Worm (Caenorhabditis elegans) whole organism, L3 larva: ENCODE data around the gene F48B9.8.
A peak's percentile ranks its signal among the peaks of the same experiment; 100 is the strongest.

Experiments
- R02D3.7 ChIP-seq: fragments of 150-350 bp; optimal IDR thresholded peaks from 2 replicates; lab custom pipeline; 2014; ENCODE audit warnings: missing biosample characterization, missing genetic modification characterization
- ZK546.5 ChIP-seq: sonication (generic microtip); optimal IDR thresholded peaks from 2 replicates; lab custom pipeline; 2017; ENCODE audit warnings: missing biosample characterization, missing genetic modification characterization
- ama-1 ChIP-seq: fragments of 150-350 bp; optimal IDR thresholded peaks from 2 replicates; lab custom pipeline; 2018
- ceh-16 ChIP-seq: sonication (generic microtip); optimal IDR thresholded peaks from 2 replicates; lab custom pipeline; 2017; ENCODE audit warnings: missing biosample characterization, missing genetic modification characterization
- ceh-28 ChIP-seq: fragments of 150-350 bp; optimal IDR thresholded peaks from 2 replicates; lab custom pipeline; 2014; ENCODE audit warnings: missing biosample characterization, missing genetic modification reagents, missing genetic modification characterization
- ceh-82 ChIP-seq: fragments of 150-350 bp; optimal IDR thresholded peaks from 2 replicates; lab custom pipeline; 2014; ENCODE audit warnings: missing biosample characterization, missing genetic modification characterization
- daf-12 ChIP-seq: fragments of 150-350 bp; optimal IDR thresholded peaks from 2 replicates; lab custom pipeline; 2014; ENCODE audit warnings: missing biosample characterization, missing genetic modification reagents, missing genetic modification characterization
- egl-27 ChIP-seq: sonication (generic microtip); optimal IDR thresholded peaks from 4 replicates; lab custom pipeline; 2017; ENCODE audit warnings: missing biosample characterization, missing genetic modification reagents, missing genetic modification characterization
- elt-1 ChIP-seq: fragments of 150-350 bp; optimal IDR thresholded peaks from 2 replicates; lab custom pipeline; 2014; ENCODE audit warnings: missing biosample characterization, missing genetic modification characterization
- elt-2 ChIP-seq: sonication (generic microtip); optimal IDR thresholded peaks from 2 replicates; lab custom pipeline; 2016; ENCODE audit warnings: missing genetic modification reagents, mild to moderate bottlenecking, missing genetic modification characterization, missing compliant biosample characterization
- elt-3 ChIP-seq, 3 experiments: fragments of 150-350 bp in 1 of 3; sonication (generic microtip) in 2 of 3; optimal IDR thresholded peaks; 2 replicates in 2 of 3; 4 replicates in 1 of 3; lab custom pipeline; 2014 to 2017; ENCODE audit warnings: missing biosample characterization in 3 of 3, missing genetic modification characterization in 3 of 3
- fkh-2 ChIP-seq: fragments of 150-350 bp; optimal IDR thresholded peaks from 2 replicates; lab custom pipeline; 2014; ENCODE audit warnings: missing biosample characterization, missing genetic modification reagents, missing genetic modification characterization
- hmg-11 ChIP-seq: sonication (generic microtip); optimal IDR thresholded peaks from 2 replicates; lab custom pipeline; 2016; ENCODE audit warnings: missing genetic modification characterization, missing compliant biosample characterization
- jun-1 ChIP-seq: fragments of 150-350 bp; optimal IDR thresholded peaks from 2 replicates; lab custom pipeline; 2014; ENCODE audit warnings: missing biosample characterization, missing genetic modification reagents, missing genetic modification characterization
- lin-15B ChIP-seq: fragments of 150-350 bp; optimal IDR thresholded peaks from 2 replicates; lab custom pipeline; 2014; ENCODE audit warnings: missing biosample characterization, missing genetic modification characterization
- lin-39 ChIP-seq: fragments of 150-350 bp; optimal IDR thresholded peaks from 2 replicates; lab custom pipeline; 2018; ENCODE audit warnings: missing biosample characterization, missing genetic modification reagents, missing genetic modification characterization
- lsy-12 ChIP-seq: sonication (generic microtip); optimal IDR thresholded peaks from 2 replicates; lab custom pipeline; 2016; ENCODE audit warnings: mild to moderate bottlenecking, missing genetic modification characterization, missing compliant biosample characterization
- mml-1 ChIP-seq: fragments of 150-350 bp; sonication (generic microtip); optimal IDR thresholded peaks from 3 replicates; lab custom pipeline; 2014; ENCODE audit warnings: missing biosample characterization, missing genetic modification characterization
- nhr-11 ChIP-seq: fragments of 150-350 bp; optimal IDR thresholded peaks from 2 replicates; lab custom pipeline; 2014; ENCODE audit warnings: missing biosample characterization, missing genetic modification characterization
- nhr-12 ChIP-seq: fragments of 150-350 bp; optimal IDR thresholded peaks from 2 replicates; lab custom pipeline; 2014; ENCODE audit warnings: missing biosample characterization, missing genetic modification characterization
- nhr-23 ChIP-seq: fragments of 150-350 bp; optimal IDR thresholded peaks from 2 replicates; lab custom pipeline; 2014; ENCODE audit warnings: missing biosample characterization, missing genetic modification reagents, missing genetic modification characterization
- nhr-237 ChIP-seq: fragments of 150-350 bp; optimal IDR thresholded peaks from 2 replicates; lab custom pipeline; 2014; ENCODE audit warnings: missing biosample characterization, missing genetic modification characterization
- nhr-25 ChIP-seq: sonication (generic microtip); optimal IDR thresholded peaks from 2 replicates; lab custom pipeline; 2017; ENCODE audit warnings: missing biosample characterization, missing genetic modification characterization
- nhr-28 ChIP-seq: fragments of 150-350 bp; optimal IDR thresholded peaks from 2 replicates; lab custom pipeline; 2014; ENCODE audit warnings: missing biosample characterization, missing genetic modification characterization
- nhr-43 ChIP-seq: sonication (generic microtip); optimal IDR thresholded peaks from 2 replicates; lab custom pipeline; 2016; ENCODE audit warnings: mild to moderate bottlenecking, missing genetic modification characterization, missing compliant biosample characterization; ENCODE audit not compliant: poor library complexity, severe bottlenecking
- nhr-67 ChIP-seq: fragments of 150-350 bp; optimal IDR thresholded peaks from 2 replicates; lab custom pipeline; 2014; ENCODE audit warnings: missing biosample characterization, missing genetic modification characterization
- nhr-77 ChIP-seq: fragments of 150-350 bp; optimal IDR thresholded peaks from 2 replicates; lab custom pipeline; 2014; ENCODE audit warnings: missing biosample characterization, missing genetic modification characterization
- pha-4 ChIP-seq: fragments of 150-350 bp; optimal IDR thresholded peaks from 2 replicates; lab custom pipeline; 2014; ENCODE audit warnings: missing biosample characterization, missing genetic modification reagents, missing genetic modification characterization
- sea-2 ChIP-seq: fragments of 150-350 bp; sonication (generic microtip); optimal IDR thresholded peaks from 4 replicates; lab custom pipeline; 2014; ENCODE audit warnings: missing biosample characterization, missing genetic modification reagents, missing genetic modification characterization
- skn-1 ChIP-seq: fragments of 150-350 bp; optimal IDR thresholded peaks from 2 replicates; lab custom pipeline; 2014; ENCODE audit warnings: missing biosample characterization, missing genetic modification characterization
- snpc-4 ChIP-seq: fragments of 150-350 bp; optimal IDR thresholded peaks from 2 replicates; lab custom pipeline; 2014; ENCODE audit warnings: missing biosample characterization, missing genetic modification characterization
- tbx-2 ChIP-seq: sonication (generic microtip); optimal IDR thresholded peaks from 2 replicates; lab custom pipeline; 2016; ENCODE audit warnings: mild to moderate bottlenecking, missing genetic modification characterization, missing compliant biosample characterization
- unc-39 ChIP-seq: sonication (generic microtip); optimal IDR thresholded peaks from 4 replicates; lab custom pipeline; 2017; ENCODE audit warnings: missing biosample characterization, missing genetic modification characterization
- unc-62 ChIP-seq: fragments of 150-350 bp; sonication (generic microtip); optimal IDR thresholded peaks from 4 replicates; lab custom pipeline; 2014; ENCODE audit warnings: missing biosample characterization, missing genetic modification reagents, missing genetic modification characterization
- zag-1 ChIP-seq: fragments of 150-350 bp; optimal IDR thresholded peaks from 2 replicates; lab custom pipeline; 2014; ENCODE audit warnings: missing biosample characterization, missing genetic modification characterization
- ztf-4 ChIP-seq: fragments of 150-350 bp; optimal IDR thresholded peaks from 2 replicates; lab custom pipeline; 2014; ENCODE audit warnings: missing biosample characterization, missing genetic modification characterization

F48B9.8 gene

DNA sequence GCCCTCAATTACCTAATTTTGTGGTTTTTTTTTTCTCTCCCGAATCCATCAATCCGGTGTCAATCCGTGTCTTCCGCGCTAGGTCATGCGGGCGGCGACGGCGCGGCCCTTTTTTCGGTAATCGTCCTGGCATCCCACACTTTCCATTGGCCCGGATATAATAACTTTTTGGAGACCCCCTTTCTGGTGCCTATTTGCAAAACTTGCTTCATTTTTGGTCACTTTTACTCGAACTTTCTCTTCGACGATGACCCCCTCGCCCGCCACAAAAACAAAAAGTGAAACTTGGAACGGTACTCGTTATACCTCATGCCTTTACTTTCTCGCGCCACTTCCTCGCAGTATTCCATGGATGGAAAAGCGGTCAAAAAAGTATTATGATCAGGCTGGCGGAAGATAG is 38.2 kb upstream of the F48B9.8 start:
- TF ChIP-seq lin-39 (tag; lab: Kevin White, UChicago) (no peak), nhr-23 (peak; percentile 77), mml-1 (tag; lab: Kevin White, UChicago) (no peak), hmg-11 (tag; lab: Kevin White, UChicago) (no peak), ceh-16 (tag; lab: Kevin White, UChicago) (no peak), lsy-12 (no peak)

DNA sequence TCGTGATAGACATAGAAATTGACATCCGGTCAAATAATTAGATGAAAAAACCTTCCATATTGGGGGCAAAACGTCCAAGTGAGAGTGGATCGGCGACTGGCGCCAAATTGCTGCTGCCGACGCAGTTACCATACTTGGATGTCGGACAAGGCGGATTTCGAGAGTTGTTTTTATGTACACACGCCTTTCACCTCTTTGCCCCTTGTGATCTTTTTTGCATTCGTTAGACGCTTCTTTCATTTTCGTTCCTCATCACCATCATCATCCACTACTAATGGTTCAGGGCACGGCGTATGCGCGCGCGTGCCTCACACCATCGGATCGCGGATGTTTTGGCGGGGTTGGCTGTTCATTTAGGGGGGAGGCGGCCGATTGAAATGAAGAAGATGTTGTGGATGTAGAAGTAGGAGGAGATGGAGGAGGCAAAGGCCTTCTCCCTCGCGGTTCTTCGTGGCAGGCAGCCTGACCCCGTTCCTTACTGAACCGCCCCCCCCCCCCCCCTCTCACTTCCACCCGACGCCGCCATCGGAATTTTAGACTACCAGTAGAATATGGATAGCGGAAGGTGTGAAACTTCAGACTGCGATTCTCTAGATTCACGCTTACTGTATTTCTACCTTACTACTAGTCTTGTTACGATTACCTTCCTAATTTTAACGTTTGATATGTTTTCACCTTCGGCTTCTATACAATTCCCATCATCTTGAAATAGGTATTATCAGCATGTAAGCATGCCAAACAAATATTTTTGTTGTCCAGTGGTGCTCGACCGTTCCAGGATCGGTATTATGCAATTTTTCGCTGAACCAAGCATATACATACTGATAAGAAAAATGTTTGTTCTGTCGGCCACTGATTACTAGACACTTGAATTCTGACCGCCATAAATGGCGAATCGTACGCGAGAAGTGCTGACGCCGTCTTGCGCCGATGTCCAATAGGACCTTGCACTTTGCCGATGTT is 37.5 kb upstream of the F48B9.8 start:
- TF ChIP-seq jun-1 (tag; lab: Kevin White, UChicago): no peak
- peak; percentile 41 for TF ChIP-seq nhr-25 (tag; lab: Kevin White, UChicago)
- TF ChIP-seq ztf-4: no peak
- TF ChIP-seq nhr-23: peak; percentile 27
- no peak for TF ChIP-seq unc-39
- no peak for TF ChIP-seq snpc-4 (tag; lab: Kevin White, UChicago)
- peak; percentile 13 for TF ChIP-seq elt-2 (tag; lab: Kevin White, UChicago)

DNA sequence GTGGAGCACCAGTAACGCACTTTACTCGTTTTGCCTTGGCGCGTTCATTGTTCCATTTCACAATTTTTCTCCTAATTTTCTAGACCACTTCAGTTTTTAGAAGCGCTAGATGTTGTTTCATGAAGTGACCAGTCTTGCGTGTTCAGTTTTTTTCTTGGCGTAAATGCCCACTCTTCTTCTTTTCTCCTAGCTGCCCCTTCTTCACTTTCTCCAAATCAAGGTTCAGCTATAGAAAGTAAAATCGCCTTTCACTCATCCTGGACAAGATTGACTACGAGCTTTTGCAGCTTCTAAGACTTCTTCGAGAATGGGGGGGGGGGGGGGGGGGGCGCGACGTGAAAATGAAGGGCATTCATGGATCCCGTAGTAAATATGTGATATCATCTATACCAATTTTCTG is 36.5 kb upstream of the F48B9.8 start:
- TF ChIP-seq jun-1 (tag; lab: Kevin White, UChicago): no peak
- TF ChIP-seq zag-1: no peak
- no peak for TF ChIP-seq ceh-28 (tag; lab: Kevin White, UChicago)
- no peak for TF ChIP-seq nhr-23
- no peak for TF ChIP-seq lsy-12
- TF ChIP-seq sea-2 (GFP tag; lab: Kevin White, UChicago): no peak
- TF ChIP-seq elt-1 (tag; lab: Kevin White, UChicago): no peak
- no peak for TF ChIP-seq nhr-237
- no peak for TF ChIP-seq ceh-16 (tag; lab: Kevin White, UChicago)
- TF ChIP-seq tbx-2 (tag; lab: Kevin White, UChicago): no peak
- TF ChIP-seq unc-62: no peak
- TF ChIP-seq R02D3.7 (tag; lab: Kevin White, UChicago): no peak
- TF ChIP-seq elt-2 (tag; lab: Kevin White, UChicago): no peak
- TF ChIP-seq elt-3 (tag; optimal IDR thresholded peaks at IDR 0.05; lab: Kevin White, UChicago): no peak

DNA sequence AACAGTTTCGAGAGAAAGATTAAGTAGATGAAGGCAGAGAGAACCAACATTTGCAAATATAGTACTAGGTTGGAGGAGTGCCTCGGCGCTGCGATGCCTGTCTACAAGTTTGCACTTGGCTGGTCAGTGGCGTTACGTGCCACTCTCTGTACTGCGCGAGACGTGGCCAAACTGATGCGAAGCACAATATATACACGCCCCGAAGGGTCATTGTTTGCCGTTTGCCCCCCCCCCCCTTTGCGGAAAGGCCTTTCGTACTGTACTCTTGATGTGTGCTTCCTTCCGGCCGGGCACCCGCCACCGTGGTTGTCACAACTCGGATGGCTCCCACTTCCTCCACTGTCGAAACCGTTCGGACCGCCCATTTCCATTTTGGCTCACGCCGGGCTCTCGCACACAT is 35.9 kb upstream of the F48B9.8 start:
- TF ChIP-seq unc-39 (no peak), snpc-4 (tag; lab: Kevin White, UChicago) (no peak), skn-1 (tag; lab: Kevin White, UChicago) (no peak), nhr-11 (tag; lab: Kevin White, UChicago) (no peak), pha-4 (tag; lab: Kevin White, UChicago) (peak; percentile 21), ztf-4 (no peak)

DNA sequence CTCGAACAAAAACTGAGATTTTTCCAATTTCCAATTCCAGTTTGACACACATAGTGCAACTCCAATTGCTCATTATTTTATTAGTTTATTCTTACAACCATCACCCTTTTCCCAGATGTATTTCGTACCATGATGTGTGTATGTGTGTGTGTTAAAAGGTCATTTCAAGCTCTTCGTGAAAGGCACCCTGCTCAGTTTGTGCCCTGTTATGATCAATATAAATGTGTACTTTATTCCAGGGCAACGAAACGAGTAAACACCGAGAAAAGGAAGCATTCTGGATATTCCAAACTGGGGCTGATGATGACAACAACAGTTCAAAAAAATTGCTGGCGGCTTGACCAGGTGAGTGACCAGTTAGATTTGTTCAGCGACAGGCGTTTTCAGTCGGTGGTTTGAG is 34.5 kb upstream of the F48B9.8 start, which contains the start of gene peb-1:
Gene peb-1 (plus strand): TSS at position 301 of the 400 bp plus-strand sequence.
- no peak for TF ChIP-seq egl-27 (tag; lab: Kevin White, UChicago)
- TF ChIP-seq lin-15B: no peak
- TF ChIP-seq ceh-82 (tag; lab: Kevin White, UChicago): no peak
- no peak for TF ChIP-seq nhr-12 (tag; lab: Kevin White, UChicago)
- TF ChIP-seq nhr-43: no peak
- TF ChIP-seq nhr-28: no peak
- no peak for TF ChIP-seq ZK546.5 (tag; lab: Kevin White, UChicago)
- no peak for TF ChIP-seq jun-1 (tag; lab: Kevin White, UChicago)
- no peak for TF ChIP-seq nhr-23
- TF ChIP-seq nhr-67: no peak
- no peak for TF ChIP-seq daf-12 (tag; lab: Kevin White, UChicago)
- TF ChIP-seq nhr-77: no peak
- TF ChIP-seq elt-2 (tag; lab: Kevin White, UChicago): no peak
- TF ChIP-seq ama-1 (lab: Kevin White, UChicago): no peak
- no peak for TF ChIP-seq fkh-2 (tag; lab: Kevin White, UChicago)
